Worm (Caenorhabditis elegans): Measurements from ENCODE around the gene dyf-7.

Gene dyf-7

DNA sequence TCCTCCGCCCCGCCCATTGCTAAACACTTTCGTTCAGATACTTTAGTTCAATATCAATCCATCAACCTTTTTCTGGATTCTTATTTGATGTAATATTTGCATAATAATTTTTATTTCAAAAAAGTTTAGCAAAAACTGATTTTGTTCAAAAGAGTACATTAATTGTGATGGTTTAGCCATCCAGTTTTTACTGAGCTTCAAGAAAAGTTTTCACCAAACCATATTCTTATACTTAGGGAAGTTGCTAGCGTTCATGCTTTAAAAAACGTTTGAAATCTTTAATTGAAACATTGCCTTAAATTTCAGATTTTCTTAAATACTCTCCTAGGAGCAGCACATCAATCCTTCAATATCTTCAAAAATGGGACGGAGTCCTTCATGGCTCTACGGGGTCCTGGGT lies 18.8 kb downstream of the dyf-7 start, which contains the start of gene him-4:
Gene him-4 (plus strand): TSS at position 301 of the 400 bp plus-strand sequence.
- TF ChIP-seq ctbp-1 (GFP tag; IDR thresholded peaks at IDR 0.05) (no peak), lin-15B (tag; optimal IDR thresholded peaks at IDR 0.05) (no peak), nhr-42 (GFP tag; IDR thresholded peaks at IDR 0.05) (no peak), php-3 (GFP tag; IDR thresholded peaks at IDR 0.05) (no peak), zip-2 (tag; optimal IDR thresholded peaks at IDR 0.05) (no peak), dve-1 (tag; optimal IDR thresholded peaks at IDR 0.05; ENCODE audit: insufficient read depth) (no peak)

- TF ChIP-seq zfp-3 (GFP tag; conservative IDR thresholded peaks at IDR 0.05): no peak
- no peak for TF ChIP-seq fkh-10 (GFP tag; optimal IDR thresholded peaks at IDR 0.05)
- TF ChIP-seq lim-7 (GFP tag; IDR thresholded peaks at IDR 0.05): no peak
- no peak for TF ChIP-seq egl-27 (tag; optimal IDR thresholded peaks at IDR 0.05)
- TF ChIP-seq daf-16 (GFP tag; optimal IDR thresholded peaks at IDR 0.05): no peak
- no peak for TF ChIP-seq daf-16 (tag; optimal IDR thresholded peaks at IDR 0.05)
- no peak for TF ChIP-seq mxl-3 (GFP tag; optimal IDR thresholded peaks at IDR 0.05)
- TF ChIP-seq lin-38 (GFP tag; IDR thresholded peaks at IDR 0.05): no peak
- no peak for TF ChIP-seq lin-1 (GFP tag; IDR thresholded peaks at IDR 0.05)
- TF ChIP-seq ctbp-1 (GFP tag; IDR thresholded peaks at IDR 0.05): no peak
- no peak for TF ChIP-seq hlh-11 (tag; optimal IDR thresholded peaks at IDR 0.05)
- TF ChIP-seq ceh-28 (tag; optimal IDR thresholded peaks at IDR 0.05): no peak
- no peak for TF ChIP-seq lsy-2 (tag; optimal IDR thresholded peaks at IDR 0.05)
- TF ChIP-seq madf-5 (GFP tag; IDR thresholded peaks at IDR 0.05): no peak
- TF ChIP-seq spr-3 (GFP tag; optimal IDR thresholded peaks at IDR 0.05): no peak
- TF ChIP-seq F49E8.2 (tag; optimal IDR thresholded peaks at IDR 0.05; ENCODE audit: borderline replicate concordance): no peak
- TF ChIP-seq arid-1 (GFP tag; conservative IDR thresholded peaks at IDR 0.05): no peak
- no peak for TF ChIP-seq hlh-30 (tag; optimal IDR thresholded peaks at IDR 0.05; ENCODE audit: insufficient read depth)
Observed at ce11 chrX:9719070-9719469, 20.6 kb downstream of the dyf-7 start.

- TF ChIP-seq fkh-10 (GFP tag; optimal IDR thresholded peaks at IDR 0.05): no peak
- TF ChIP-seq aha-1 (tag): peak; percentile 72
- no peak for TF ChIP-seq ceh-28 (tag; optimal IDR thresholded peaks at IDR 0.05)
- no peak for TF ChIP-seq pqm-1 (tag; optimal IDR thresholded peaks at IDR 0.05)
- no peak for TF ChIP-seq php-3 (GFP tag; IDR thresholded peaks at IDR 0.05)
- no peak for TF ChIP-seq dmd-9 (GFP tag; IDR thresholded peaks at IDR 0.05)
Observed at ce11 chrX:9735479-9735878, 37.0 kb downstream of the dyf-7 start.

DNA sequence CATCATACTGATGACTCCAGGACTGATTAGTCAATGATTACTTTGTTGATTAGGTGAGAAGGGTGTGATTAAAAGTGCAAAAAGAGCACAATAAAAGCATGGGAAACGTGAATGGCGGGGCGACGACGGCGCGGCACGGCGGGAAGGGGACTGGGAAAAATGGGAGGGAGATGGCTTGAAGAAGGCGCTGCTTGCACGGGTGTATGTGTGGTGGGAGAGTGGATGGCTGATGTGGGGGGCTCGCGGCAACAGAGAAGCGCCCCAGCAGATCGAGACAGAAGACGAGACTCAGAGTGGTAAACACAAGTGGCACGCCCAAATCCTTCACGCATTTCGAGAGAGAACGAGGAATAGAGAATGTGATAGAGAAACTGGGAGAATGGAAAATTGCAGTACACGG lies 39.3 kb downstream of the dyf-7 start, which contains the start of gene F15G9.5:
Gene F15G9.5 (minus strand): TSS at position 159 of the 400 bp plus-strand sequence.
- TF ChIP-seq hmg-1.1 (GFP tag; IDR thresholded peaks at IDR 0.05): peak; percentile 71
- no peak for TF ChIP-seq nhr-77 (tag; optimal IDR thresholded peaks at IDR 0.05)
- no peak for TF ChIP-seq daf-12 (tag; optimal IDR thresholded peaks at IDR 0.05)
- no peak for TF ChIP-seq zfp-2 (tag; optimal IDR thresholded peaks at IDR 0.05)
- TF ChIP-seq D1046.2 (GFP tag; IDR thresholded peaks at IDR 0.05): 0 out of 2 replicates have a peak, but pooled peaks have one; percentile 6
- no peak for TF ChIP-seq F49E8.2 (tag; optimal IDR thresholded peaks at IDR 0.05; ENCODE audit: borderline replicate concordance)
- TF ChIP-seq ceh-28 (tag; optimal IDR thresholded peaks at IDR 0.05): no peak
- peak; percentile 38 for TF ChIP-seq mep-1 (tag; optimal IDR thresholded peaks at IDR 0.05)
- peak; percentile 17 for TF ChIP-seq hlh-11 (tag; optimal IDR thresholded peaks at IDR 0.05)
- TF ChIP-seq T26A8.4 (GFP tag; IDR thresholded peaks at IDR 0.05): no peak
- TF ChIP-seq snpc-1.2 (GFP tag; IDR thresholded peaks at IDR 0.05): no peak
- no peak for TF ChIP-seq duxl-1 (tag; optimal IDR thresholded peaks at IDR 0.05; ENCODE audit: poor library complexity)
- TF ChIP-seq cey-2 (tag; optimal IDR thresholded peaks at IDR 0.05; ENCODE audit: borderline replicate concordance, insufficient read depth): no peak
- no peak for TF ChIP-seq daf-19 (GFP tag; conservative IDR thresholded peaks at IDR 0.05)
- no peak for TF ChIP-seq tra-1 (GFP tag; IDR thresholded peaks at IDR 0.05)
- TF ChIP-seq set-16 (GFP tag; IDR thresholded peaks at IDR 0.05): peak; percentile 84
- no peak for TF ChIP-seq gei-8 (GFP tag; optimal IDR thresholded peaks at IDR 0.05)
- no peak for TF ChIP-seq ceh-82 (tag; optimal IDR thresholded peaks at IDR 0.05)
- no peak for TF ChIP-seq nhr-237 (tag; optimal IDR thresholded peaks at IDR 0.05)
- no peak for TF ChIP-seq zip-2 (tag; optimal IDR thresholded peaks at IDR 0.05)
- TF ChIP-seq ceh-62 (tag; optimal IDR thresholded peaks at IDR 0.05): no peak
- TF ChIP-seq hlh-30 (tag; optimal IDR thresholded peaks at IDR 0.05; ENCODE audit: insufficient read depth): peak; percentile 46
- no peak for TF ChIP-seq unc-130 (GFP tag; optimal IDR thresholded peaks at IDR 0.05)
- TF ChIP-seq lin-13 (GFP tag; optimal IDR thresholded peaks at IDR 0.05): no peak
- TF ChIP-seq jun-1 (tag; optimal IDR thresholded peaks at IDR 0.05): no peak
- no peak for TF ChIP-seq nhr-48 (tag; optimal IDR thresholded peaks at IDR 0.05)
